Fruit fly (Drosophila melanogaster): Measurements from ENCODE around the gene Doc2.

Doc2 gene

DNA sequence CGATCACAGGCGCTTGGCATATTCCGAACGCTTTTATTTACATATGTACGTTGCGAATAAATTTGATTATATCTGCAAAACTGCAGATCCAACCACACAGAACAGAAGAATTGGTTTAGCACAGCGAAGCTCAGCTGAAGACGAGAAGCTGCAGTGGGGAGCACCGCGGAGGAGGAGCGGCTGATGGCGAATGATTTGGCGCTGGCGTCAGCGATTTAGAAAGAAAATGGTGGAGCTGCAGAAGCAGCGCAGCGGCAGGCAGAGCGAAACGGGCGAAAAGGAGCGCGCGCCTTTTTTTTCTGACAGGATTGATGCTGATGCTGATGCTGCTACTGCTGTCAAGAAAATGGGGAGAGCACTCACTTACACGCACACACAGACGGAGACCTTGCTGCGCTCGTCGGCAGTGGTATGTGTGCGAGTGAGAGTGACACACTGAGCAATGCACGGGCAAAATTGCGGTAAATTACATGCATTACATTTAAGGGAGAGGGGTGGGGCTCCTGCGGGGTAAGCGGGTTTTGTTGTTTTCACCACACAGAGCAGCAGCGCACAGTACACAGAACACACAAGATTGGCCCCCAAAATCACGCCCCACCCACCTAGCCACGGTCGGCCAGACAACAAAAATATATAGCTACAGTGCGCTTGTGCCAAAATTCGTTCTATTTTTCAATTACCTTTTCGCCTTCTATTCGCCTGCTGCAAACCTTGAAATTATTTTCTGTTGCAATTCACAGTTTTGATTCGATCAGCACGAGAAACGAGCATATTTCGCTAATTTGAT is 22.0 kb downstream of the Doc2 start:
- TF ChIP-seq Dif (GFP tag; optimal IDR thresholded peaks at IDR 0.05; ENCODE audit: partially characterized antibody) = peak; percentile 41
- TF ChIP-seq fru (GFP tag; optimal IDR thresholded peaks at IDR 0.05) = peak; percentile 7
- no peak for TF ChIP-seq HLH106 (tag; optimal IDR thresholded peaks at IDR 0.05)
- TF ChIP-seq dl (GFP tag; optimal IDR thresholded peaks at IDR 0.05; ENCODE audit: insufficient read depth in 1 of 2, partially characterized antibody in 2 of 2) = peak in 1 of 2 experiments; percentile 3
- TF ChIP-seq dmrt93B (GFP tag; optimal IDR thresholded peaks at IDR 0.05) = no peak
- TF ChIP-seq psq (GFP tag; optimal IDR thresholded peaks at IDR 0.05) = peak; percentile 33
- no peak for TF ChIP-seq Rel (GFP tag; optimal IDR thresholded peaks at IDR 0.05)
- TF ChIP-seq Rel (tag; optimal IDR thresholded peaks at IDR 0.05) = peak; percentile 72

DNA sequence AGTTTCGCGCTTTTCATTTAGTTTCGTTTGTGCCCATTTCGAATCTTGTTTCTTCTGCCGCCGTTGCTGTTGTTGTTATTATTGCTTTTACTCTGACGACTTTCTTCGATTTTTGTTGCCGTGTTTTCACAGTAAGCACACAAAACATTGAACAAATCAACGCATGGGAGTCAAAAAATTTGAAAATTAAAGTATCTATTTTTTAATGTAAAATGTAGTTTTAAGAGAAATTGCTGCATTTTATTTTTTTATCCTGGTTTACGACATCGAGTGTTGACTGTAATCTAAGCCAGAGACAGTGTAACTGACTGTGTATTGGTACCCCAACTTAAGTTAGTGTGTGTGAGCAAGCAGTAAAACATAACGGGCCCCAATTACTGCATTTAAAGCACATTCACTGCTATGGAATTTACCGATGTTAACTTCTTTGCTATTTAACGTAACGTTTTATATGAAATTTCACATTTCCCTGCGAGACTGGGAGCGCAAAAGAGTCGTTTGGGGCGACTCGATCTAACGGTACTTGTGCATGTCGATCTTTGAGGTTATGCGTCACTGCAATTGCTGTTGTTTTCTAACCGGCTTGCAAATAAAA is 22.8 kb downstream of the Doc2 start:
- TF ChIP-seq HLH106 (tag; optimal IDR thresholded peaks at IDR 0.05) (peak; percentile 84), Vsx2 (GFP tag; optimal IDR thresholded peaks at IDR 0.05; ENCODE audit: partially characterized antibody) (no peak), h (GFP tag; optimal IDR thresholded peaks at IDR 0.05) (peak; percentile 92), foxo (GFP tag; optimal IDR thresholded peaks at IDR 0.05) (peak; percentile 22 to 92), OdsH (GFP tag; optimal IDR thresholded peaks at IDR 0.05) (peak; percentile 85), Rel (GFP tag; optimal IDR thresholded peaks at IDR 0.05) (peak; percentile 2), Rel (tag; optimal IDR thresholded peaks at IDR 0.05) (no peak), Dif (GFP tag; optimal IDR thresholded peaks at IDR 0.05; ENCODE audit: partially characterized antibody) (no peak), woc (GFP tag; optimal IDR thresholded peaks at IDR 0.05) (no peak), dmrt93B (GFP tag; optimal IDR thresholded peaks at IDR 0.05) (no peak), CG9705 (GFP tag; optimal IDR thresholded peaks at IDR 0.05) (peak; percentile 42), sv (GFP tag; optimal IDR thresholded peaks at IDR 0.05) (no peak), Jra (GFP tag; optimal IDR thresholded peaks at IDR 0.05) (peak; percentile 67), fru (GFP tag; optimal IDR thresholded peaks at IDR 0.05) (peak; percentile 88), Sp1 (GFP tag; optimal IDR thresholded peaks at IDR 0.05) (peak; percentile 76), ey (GFP tag; optimal IDR thresholded peaks at IDR 0.05) (peak; percentile 89), lola (GFP tag; optimal IDR thresholded peaks at IDR 0.05) (no peak), Hr83 (GFP tag; optimal IDR thresholded peaks at IDR 0.05; ENCODE audit: poor library complexity, severe bottlenecking) (peak; percentile 57), dl (GFP tag; optimal IDR thresholded peaks at IDR 0.05; ENCODE audit: insufficient read depth in 1 of 2, partially characterized antibody in 2 of 2) (no peak), CG32264 (GFP tag; optimal IDR thresholded peaks at IDR 0.05) (peak; percentile 74), GATAd (GFP tag; optimal IDR thresholded peaks at IDR 0.05) (peak; percentile 51), rgr (GFP tag; optimal IDR thresholded peaks at IDR 0.05) (peak; percentile 89), br (GFP tag; optimal IDR thresholded peaks at IDR 0.05) (peak; percentile 86), psq (GFP tag; optimal IDR thresholded peaks at IDR 0.05) (peak; percentile 76), Hnf4 (GFP tag; optimal IDR thresholded peaks at IDR 0.05) (no peak), Mio (GFP tag; optimal IDR thresholded peaks at IDR 0.05) (peak; percentile 38), CrebA (GFP tag; optimal IDR thresholded peaks at IDR 0.05; ENCODE audit: borderline replicate concordance) (no peak), Myc (optimal IDR thresholded peaks at IDR 0.05) (no peak)

DNA sequence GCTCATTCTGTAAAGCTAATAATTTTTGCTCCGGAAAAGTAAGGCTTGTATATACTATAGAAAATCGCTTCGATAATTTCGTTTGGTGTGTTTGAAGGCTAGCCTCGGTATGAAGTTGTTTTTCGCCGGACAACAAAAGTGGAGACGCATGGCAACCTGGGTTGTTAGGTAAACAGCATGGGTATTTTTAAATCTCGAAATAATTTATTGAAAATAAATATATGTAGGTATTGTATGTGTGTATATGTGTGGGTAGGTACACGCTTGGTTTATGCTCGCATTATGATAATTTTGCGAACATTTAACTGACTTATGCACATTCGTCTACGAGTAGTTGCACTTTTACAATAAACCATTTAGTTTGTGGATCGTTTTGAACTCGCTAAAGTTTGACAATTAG is 28.9 kb downstream of the Doc2 start, which contains the start of gene CG5280:
Gene CG5280 (minus strand): TSS at position 101 of the 400 bp plus-strand sequence.
- no peak for TF ChIP-seq fru (GFP tag; optimal IDR thresholded peaks at IDR 0.05)
- no peak for TF ChIP-seq N (GFP tag; optimal IDR thresholded peaks at IDR 0.05)
- TF ChIP-seq CG9705 (GFP tag; optimal IDR thresholded peaks at IDR 0.05) = no peak
- no peak for TF ChIP-seq ey (GFP tag; optimal IDR thresholded peaks at IDR 0.05)
- TF ChIP-seq pan (optimal IDR thresholded peaks at IDR 0.05) = no peak
- TF ChIP-seq jim (GFP tag; optimal IDR thresholded peaks at IDR 0.05) = no peak
- no peak for TF ChIP-seq usp (GFP tag; optimal IDR thresholded peaks at IDR 0.05)
- no peak for TF ChIP-seq Hr83 (GFP tag; optimal IDR thresholded peaks at IDR 0.05; ENCODE audit: poor library complexity, severe bottlenecking)

dm6 chr3L:8986582-8986981 is 32.5 kb downstream of the Doc2 start, which contains the start of gene CG5068:
TSS of gene CG5068 (plus strand) at chr3L:8986710.
- TF ChIP-seq lola (GFP tag; optimal IDR thresholded peaks at IDR 0.05) = no peak
- peak; percentile 40 for TF ChIP-seq Vsx2 (GFP tag; optimal IDR thresholded peaks at IDR 0.05; ENCODE audit: partially characterized antibody)
- no peak for TF ChIP-seq Rel (GFP tag; optimal IDR thresholded peaks at IDR 0.05)
- peak; percentile 43 for TF ChIP-seq Rel (tag; optimal IDR thresholded peaks at IDR 0.05)
- TF ChIP-seq Jra (GFP tag; optimal IDR thresholded peaks at IDR 0.05) = no peak
- no peak for TF ChIP-seq rgr (GFP tag; optimal IDR thresholded peaks at IDR 0.05)
